Fruit fly (Drosophila melanogaster) whole organism, embryonic: ENCODE results near the gene CG31278.

Experiments used
- Adf1 ChIP-seq: fragments of 200-800 bp; sonication (Bioruptor generic); IDR thresholded peaks from 2 replicates; pipeline ENCODE4 v1.3.6; 2022; ENCODE audit warnings: missing biosample characterization, missing genetic modification characterization
- C15 ChIP-seq: fragments of 200-800 bp; sonication (Bioruptor generic); IDR thresholded peaks from 3 replicates; pipeline ENCODE4 v1.3.6; 2022; ENCODE audit warnings: missing biosample characterization, missing genetic modification characterization
- CG11456 ChIP-seq: fragments of 200-800 bp; sonication (Bioruptor generic); IDR thresholded peaks from 3 replicates; pipeline ENCODE4 v1.3.6; 2022; ENCODE audit warnings: missing biosample characterization, missing genetic modification characterization
- CG12219 ChIP-seq: fragments of 200-800 bp; sonication (Bioruptor generic); optimal IDR thresholded peaks from 3 replicates; lab custom pipeline; 2018; ENCODE audit warnings: missing biosample characterization, mild to moderate bottlenecking, missing genetic modification characterization
- CG13624 ChIP-seq: fragments of 200-800 bp; sonication (Bioruptor generic); optimal IDR thresholded peaks from 2 replicates; lab custom pipeline; 2016; ENCODE audit warnings: missing biosample characterization, missing genetic modification characterization
- CG14050 ChIP-seq: fragments of 200-800 bp; sonication (Bioruptor generic); IDR thresholded peaks from 3 replicates; pipeline ENCODE4 v1.3.6; 2022; ENCODE audit warnings: missing biosample characterization, missing genetic modification characterization
- CG15479 ChIP-seq: fragments of 200-800 bp; sonication (Bioruptor generic); optimal IDR thresholded peaks from 3 replicates; lab custom pipeline; 2019; ENCODE audit warnings: missing biosample characterization, mild to moderate bottlenecking, missing genetic modification characterization, moderate library complexity
- CG1602 ChIP-seq: fragments of 200-800 bp; sonication (Bioruptor generic); optimal IDR thresholded peaks from 3 replicates; lab custom pipeline; 2016; ENCODE audit warnings: missing biosample characterization, missing genetic modification characterization
- CG1647 ChIP-seq: fragments of 200-800 bp; sonication (Bioruptor generic); optimal IDR thresholded peaks from 3 replicates; lab custom pipeline; 2016; ENCODE audit warnings: missing biosample characterization, missing genetic modification characterization
- CG16813 ChIP-seq: fragments of 200-800 bp; sonication (Bioruptor generic); IDR thresholded peaks from 3 replicates; pipeline ENCODE4 v1.3.6; 2022; ENCODE audit warnings: missing biosample characterization, missing genetic modification characterization; ENCODE audit not compliant: partially characterized antibody
- CG18599 ChIP-seq: fragments of 200-800 bp; sonication (Bioruptor generic); optimal IDR thresholded peaks from 3 replicates; lab custom pipeline; 2017; ENCODE audit warnings: missing biosample characterization, missing genetic modification characterization, mild to moderate bottlenecking, moderate library complexity, missing genetic modification reagents
- CG2116 ChIP-seq: fragments of 200-800 bp; sonication (Bioruptor generic); optimal IDR thresholded peaks from 3 replicates; lab custom pipeline; 2018; ENCODE audit warnings: missing biosample characterization, mild to moderate bottlenecking, missing genetic modification characterization
- CG2129 ChIP-seq: fragments of 200-800 bp; sonication (Bioruptor generic); IDR thresholded peaks from 2 replicates; pipeline ENCODE4 v1.3.6; 2022; ENCODE audit warnings: missing biosample characterization, missing genetic modification characterization; ENCODE audit not compliant: partially characterized antibody
- CG2889 ChIP-seq: fragments of 200-800 bp; sonication (Bioruptor generic); IDR thresholded peaks from 3 replicates; pipeline ENCODE4 v1.3.6; 2022; ENCODE audit warnings: missing biosample characterization, missing genetic modification characterization
- CG30020 ChIP-seq: fragments of 200-800 bp; optimal IDR thresholded peaks from 2 replicates; lab custom pipeline; 2019; ENCODE audit warnings: missing biosample characterization, mild to moderate bottlenecking, missing genetic modification characterization, moderate library complexity
- CG33213 ChIP-seq: fragments of 200-800 bp; sonication (Bioruptor generic); optimal IDR thresholded peaks from 3 replicates; lab custom pipeline; 2016; ENCODE audit warnings: missing biosample characterization, missing genetic modification characterization
- CG3995 ChIP-seq: fragments of 200-800 bp; sonication (Bioruptor generic); optimal IDR thresholded peaks from 3 replicates; lab custom pipeline; 2016; ENCODE audit warnings: missing biosample characterization, missing genetic modification characterization
- CG4282 ChIP-seq: fragments of 200-800 bp; sonication (Bioruptor generic); optimal IDR thresholded peaks from 2 replicates; lab custom pipeline; 2016; ENCODE audit warnings: missing biosample characterization, missing genetic modification characterization
- CG5245 ChIP-seq: fragments of 200-800 bp; sonication (Bioruptor generic); optimal IDR thresholded peaks from 3 replicates; lab custom pipeline; 2016; ENCODE audit warnings: missing biosample characterization, missing genetic modification characterization
- CG9797 ChIP-seq: fragments of 200-800 bp; sonication (Bioruptor generic); optimal IDR thresholded peaks from 3 replicates; lab custom pipeline; 2018; ENCODE audit warnings: missing biosample characterization, mild to moderate bottlenecking, missing genetic modification characterization
- D19A ChIP-seq: fragments of 200-800 bp; optimal IDR thresholded peaks from 3 replicates; lab custom pipeline; 2019; ENCODE audit warnings: missing biosample characterization, mild to moderate bottlenecking, missing genetic modification characterization, moderate library complexity
- D19B ChIP-seq: fragments of 200-800 bp; sonication (Bioruptor generic); optimal IDR thresholded peaks from 2 replicates; lab custom pipeline; 2017; ENCODE audit warnings: missing biosample characterization, mild to moderate bottlenecking, missing genetic modification characterization
- Gsc ChIP-seq: fragments of 200-800 bp; sonication (Bioruptor generic); IDR thresholded peaks from 2 replicates; pipeline ENCODE4 v1.3.6; 2022; ENCODE audit warnings: missing biosample characterization, missing genetic modification characterization
- H15 ChIP-seq: fragments of 200-800 bp; sonication (Bioruptor generic); IDR thresholded peaks from 3 replicates; pipeline ENCODE4 v1.3.6; 2022; ENCODE audit warnings: missing biosample characterization, missing genetic modification characterization
- Hr39 ChIP-seq: fragments of >200 bp; optimal IDR thresholded peaks from 2 replicates; lab custom pipeline; 2017
- Lhr ChIP-seq: fragments of 200-800 bp; sonication (Bioruptor generic); optimal IDR thresholded peaks from 3 replicates; lab custom pipeline; 2017; ENCODE audit warnings: mild to moderate bottlenecking, missing biosample characterization, missing genetic modification reagents, missing genetic modification characterization
- Med ChIP-seq: fragments of 200-800 bp; sonication (Bioruptor generic); peaks from one replicate; lab custom pipeline; 2016; ENCODE audit warnings: missing biosample characterization, missing genetic modification characterization, mild to moderate bottlenecking, inconsistent platforms, moderate library complexity
- Ptx1 ChIP-seq: fragments of 200-800 bp; sonication (Bioruptor generic); IDR thresholded peaks from 2 replicates; pipeline ENCODE4 v1.3.6; 2022; ENCODE audit warnings: missing biosample characterization, missing genetic modification characterization
- Vsx1 ChIP-seq: fragments of 200-800 bp; sonication (Bioruptor generic); optimal IDR thresholded peaks from 2 replicates; lab custom pipeline; 2017; ENCODE audit warnings: missing biosample characterization, mild to moderate bottlenecking, missing genetic modification characterization, missing genetic modification reagents
- Xbp1 ChIP-seq: fragments of 200-800 bp; sonication (Bioruptor generic); optimal IDR thresholded peaks from 3 replicates; lab custom pipeline; 2016; ENCODE audit warnings: missing biosample characterization, mild to moderate bottlenecking, missing genetic modification characterization
- bigmax ChIP-seq: fragments of 200-800 bp; sonication (Bioruptor generic); optimal IDR thresholded peaks from 2 replicates; lab custom pipeline; 2018; ENCODE audit warnings: missing biosample characterization, mild to moderate bottlenecking, missing genetic modification characterization
- cg ChIP-seq: fragments of 200-800 bp; sonication (Bioruptor generic); optimal IDR thresholded peaks from 3 replicates; lab custom pipeline; 2019; ENCODE audit warnings: missing biosample characterization, mild to moderate bottlenecking, missing genetic modification characterization, moderate library complexity
- chif ChIP-seq, 2 experiments: fragments of 200-800 bp; sonication (Bioruptor generic); optimal IDR thresholded peaks; 3 replicates each; lab custom pipeline; 2016; ENCODE audit warnings: missing biosample characterization in 2 of 2, missing genetic modification characterization in 2 of 2
- disco-r ChIP-seq: fragments of 200-800 bp; sonication (Bioruptor generic); optimal IDR thresholded peaks from 2 replicates; lab custom pipeline; 2016; ENCODE audit warnings: missing biosample characterization, missing genetic modification characterization
- fd3F ChIP-seq: fragments of 200-800 bp; sonication (Bioruptor generic); optimal IDR thresholded peaks from 2 replicates; lab custom pipeline; 2018; ENCODE audit warnings: missing biosample characterization, mild to moderate bottlenecking, missing genetic modification characterization, moderate library complexity
- fd64A ChIP-seq: fragments of 200-800 bp; sonication (Bioruptor generic); optimal IDR thresholded peaks from 3 replicates; lab custom pipeline; 2018; ENCODE audit warnings: missing biosample characterization, mild to moderate bottlenecking, missing genetic modification characterization
- grau ChIP-seq: fragments of 200-800 bp; optimal IDR thresholded peaks from 3 replicates; lab custom pipeline; 2019; ENCODE audit warnings: missing biosample characterization, mild to moderate bottlenecking, missing genetic modification characterization, moderate library complexity
- gro ChIP-seq: fragments of 200-800 bp; sonication (Bioruptor generic); optimal IDR thresholded peaks from 2 replicates; lab custom pipeline; 2016; ENCODE audit warnings: missing biosample characterization, missing genetic modification characterization
- lov ChIP-seq, 2 experiments: fragments of 200-800 bp in 1 of 2; fragments of >200 bp in 1 of 2; sonication (Bioruptor generic) in 1 of 2; IDR thresholded peaks in 1 of 2; optimal IDR thresholded peaks in 1 of 2; 2 replicates in 1 of 2; 3 replicates in 1 of 2; pipeline versions ENCODE4 v1.3.6 to Lab custom; 2017 to 2022; ENCODE audit warnings: missing biosample characterization in 1 of 2, missing genetic modification characterization in 1 of 2
- nerfin-2 ChIP-seq: fragments of 200-800 bp; sonication (Bioruptor generic); IDR thresholded peaks from 2 replicates; pipeline ENCODE4 v1.3.6; 2022; ENCODE audit warnings: missing biosample characterization, missing genetic modification characterization; ENCODE audit not compliant: partially characterized antibody
- oc ChIP-seq: fragments of 200-800 bp; sonication (Bioruptor generic); optimal IDR thresholded peaks from 2 replicates; lab custom pipeline; 2018; ENCODE audit warnings: missing biosample characterization, mild to moderate bottlenecking, missing genetic modification characterization, moderate library complexity
- odd ChIP-seq: fragments of 200-800 bp; sonication (Bioruptor generic); optimal IDR thresholded peaks from 2 replicates; lab custom pipeline; 2017; ENCODE audit warnings: missing biosample characterization, mild to moderate bottlenecking, missing genetic modification characterization
- onecut ChIP-seq: fragments of 200-800 bp; sonication (Bioruptor generic); IDR thresholded peaks from 2 replicates; pipeline ENCODE4 v1.3.6; 2022; ENCODE audit warnings: missing biosample characterization, missing genetic modification characterization
- otp ChIP-seq: fragments of 200-800 bp; sonication (Bioruptor generic); IDR thresholded peaks from 3 replicates; pipeline ENCODE4, ENCODE4 v1.3.6; 2022; ENCODE audit warnings: missing biosample characterization, missing genetic modification characterization
- phol ChIP-seq: fragments of 200-800 bp; sonication (Bioruptor generic); optimal IDR thresholded peaks from 3 replicates; lab custom pipeline; 2018; ENCODE audit warnings: missing biosample characterization, mild to moderate bottlenecking, missing genetic modification characterization, moderate library complexity
- stwl ChIP-seq: fragments of 200-800 bp; sonication (Bioruptor generic); optimal IDR thresholded peaks from 3 replicates; lab custom pipeline; 2018; ENCODE audit warnings: missing biosample characterization, mild to moderate bottlenecking, missing genetic modification characterization, moderate library complexity
- wek ChIP-seq: fragments of 200-800 bp; sonication (Bioruptor generic); optimal IDR thresholded peaks from 3 replicates; lab custom pipeline; 2018; ENCODE audit warnings: missing biosample characterization, mild to moderate bottlenecking, missing genetic modification characterization, moderate library complexity
- z ChIP-seq: fragments of 200-800 bp; sonication (Bioruptor generic); IDR thresholded peaks from 3 replicates; pipeline ENCODE4 v1.3.6; 2022; ENCODE audit warnings: missing biosample characterization, missing genetic modification characterization

Gene CG31278

dm6 chr3R:10680825-10681681 is 27.1 kb downstream of the CG31278 start, which contains the start of gene Phyhd1 (continued):
- TF ChIP-seq CG1647 (GFP tag; lab: Kevin White, UChicago) (peak; percentile 94), CG30020 (peak; percentile 30), fd64A (GFP tag; lab: Kevin White, UChicago) (peak; percentile 71), cg (GFP tag; lab: Kevin White, UChicago) (no peak), CG16813 (no peak), CG9797 (GFP tag; lab: Kevin White, UChicago) (peak; percentile 21), bigmax (GFP tag; lab: Kevin White, UChicago) (peak; percentile 2), nerfin-2 (no peak), disco-r (GFP tag; lab: Kevin White, UChicago) (peak; percentile 93), gro (GFP tag; lab: Kevin White, UChicago) (peak; percentile 97), CG2129 (GFP tag; lab: Robert Waterston, UW) (no peak), Ptx1 (GFP tag; lab: Robert Waterston, UW) (peak; percentile 95), chif (GFP tag; optimal IDR thresholded peaks at IDR 0.05; lab: Kevin White, UChicago) (peak; percentile 95 to 97), grau (tag; lab: Kevin White, UChicago) (peak; percentile 94), odd (GFP tag; lab: Kevin White, UChicago) (peak; percentile 89), Gsc (GFP tag; lab: Robert Waterston, UW) (peak; percentile 60), Vsx1 (GFP tag; lab: Kevin White, UChicago) (peak; percentile 90), Lhr (peak; percentile 64), otp (GFP tag; lab: Robert Waterston, UW) (peak; percentile 95), H15 (GFP tag; lab: Robert Waterston, UW) (peak; percentile 87), CG2116 (GFP tag; lab: Kevin White, UChicago) (peak; percentile 62), Xbp1 (peak; percentile 96), CG3995 (GFP tag; lab: Kevin White, UChicago) (peak; percentile 67), CG1602 (GFP tag; lab: Kevin White, UChicago) (peak; percentile 95), Hr39 (lab: Kevin White, UChicago) (no peak), CG15479 (GFP tag; lab: Kevin White, UChicago) (no peak), CG5245 (GFP tag; lab: Kevin White, UChicago) (peak; percentile 91), C15 (GFP tag; lab: Robert Waterston, UW) (peak; percentile 73; the same call in 1 of the 3 replicates), D19B (GFP tag; lab: Kevin White, UChicago) (peak; percentile 87), Med (peak; percentile 100), CG13624 (GFP tag; lab: Kevin White, UChicago) (peak; percentile 96), CG12219 (GFP tag; lab: Kevin White, UChicago) (peak; percentile 94), wek (peak; percentile 81), CG33213 (peak; percentile 96), CG14050 (GFP tag; lab: Robert Waterston, UW) (peak; percentile 92), onecut (GFP tag; lab: Robert Waterston, UW) (peak; percentile 90), fd3F (GFP tag; lab: Kevin White, UChicago) (peak; percentile 90), stwl (peak; percentile 58), CG18599 (peak; percentile 95), CG4282 (peak; percentile 86), Adf1 (peak; percentile 76), phol (tag; lab: Kevin White, UChicago) (peak; percentile 95), oc (peak; percentile 94), lov (optimal IDR thresholded peaks at IDR 0.05; lab: Kevin White, UChicago) (no peak), lov (GFP tag; IDR thresholded peaks at IDR 0.05; lab: Robert Waterston, UW) (peak; percentile 81; the same call in 2 of the 3 replicates), D19A (peak; percentile 100), z (peak; percentile 43; the same call in 1 of the 3 replicates), CG11456 (GFP tag; lab: Robert Waterston, UW) (peak; percentile 94), CG2889 (peak; percentile 89)
